Fruit fly (Drosophila melanogaster): ENCODE results near the gene Ir76a.
A peak's percentile ranks its signal among the peaks of the same experiment; 100 is the strongest.

Ir76a gene

DNA sequence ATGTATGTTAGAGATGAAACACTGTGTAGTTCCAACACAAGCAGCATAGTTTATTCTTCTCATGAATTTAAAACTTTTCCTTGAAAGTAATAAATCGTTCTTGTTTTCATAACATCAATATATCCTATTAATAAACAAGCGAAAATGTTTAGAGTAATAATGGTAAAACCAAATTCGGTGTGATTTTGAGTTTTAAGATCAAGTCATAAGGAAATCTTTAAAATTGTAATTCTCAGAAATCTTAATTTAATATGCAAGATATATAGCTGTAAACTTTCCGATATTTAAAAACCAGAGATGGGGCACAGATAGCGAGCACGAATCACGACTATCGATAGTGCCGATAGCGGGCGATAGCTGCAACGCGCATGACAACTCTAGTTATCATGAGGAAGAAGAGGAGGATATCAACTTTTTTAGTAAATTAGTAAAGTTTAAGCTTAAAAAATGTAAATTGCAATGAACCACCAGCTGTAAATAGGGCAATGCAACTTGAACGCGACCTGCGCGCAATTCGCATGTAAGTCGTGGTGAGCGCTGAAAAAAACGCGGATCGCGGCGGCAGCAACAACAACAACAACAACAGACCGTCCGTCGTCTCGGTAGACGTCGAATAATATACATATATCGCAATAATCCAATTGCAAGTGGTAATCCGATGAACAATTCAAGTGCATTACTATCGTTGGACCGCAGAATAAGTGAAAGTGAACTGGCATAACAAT is 18.9 kb downstream of the Ir76a start, which contains the start of the genes Fibp and Deaf1 (continued):
- TF ChIP-seq ato (GFP tag; IDR thresholded peaks at IDR 0.05; ENCODE audit: partially characterized antibody) (peak; percentile 95), CG16779 (GFP tag; IDR thresholded peaks at IDR 0.05) (no peak), dmrt99B (tag; optimal IDR thresholded peaks at IDR 0.05) (no peak), mld (GFP tag; IDR thresholded peaks at IDR 0.05; ENCODE audit: partially characterized antibody) (peak; percentile 97), CG13296 (GFP tag; optimal IDR thresholded peaks at IDR 0.05) (peak; percentile 42), sim (GFP tag; IDR thresholded peaks at IDR 0.05) (no peak), Oli (tag; optimal IDR thresholded peaks at IDR 0.05) (no peak), CG2712 (tag; optimal IDR thresholded peaks at IDR 0.05) (peak; percentile 81), dysf (GFP tag; IDR thresholded peaks at IDR 0.05) (peak; percentile 66; the same call in 2 of the 3 replicates), sens (GFP tag) (peak; percentile 94), vnd (GFP tag; IDR thresholded peaks at IDR 0.05; ENCODE audit: partially characterized antibody) (peak; percentile 99), az2 (GFP tag; optimal IDR thresholded peaks at IDR 0.05) (peak; percentile 77), CG17829 (tag; optimal IDR thresholded peaks at IDR 0.05) (peak; percentile 85), CG10543 (GFP tag; optimal IDR thresholded peaks at IDR 0.05) (peak; percentile 73), sd (tag; optimal IDR thresholded peaks at IDR 0.05) (peak; percentile 30), CG30403 (GFP tag; optimal IDR thresholded peaks at IDR 0.05) (peak; percentile 92), CG16813 (GFP tag; IDR thresholded peaks at IDR 0.05; ENCODE audit: partially characterized antibody) (peak; percentile 100), Camta (GFP tag; optimal IDR thresholded peaks at IDR 0.05) (peak; percentile 77), CG13775 (GFP tag; optimal IDR thresholded peaks at IDR 0.05) (peak; percentile 85), Ptx1 (GFP tag; IDR thresholded peaks at IDR 0.05) (peak; percentile 70), Xrp1 (GFP tag; IDR thresholded peaks at IDR 0.05) (peak; percentile 61; the same call in 1 of the 2 replicates), CG4707 (GFP tag; optimal IDR thresholded peaks at IDR 0.05) (no peak), CG7745 (tag; optimal IDR thresholded peaks at IDR 0.05) (no peak), Hmr (GFP tag; optimal IDR thresholded peaks at IDR 0.05) (peak; percentile 72), Dip3 (GFP tag; optimal IDR thresholded peaks at IDR 0.05) (peak; percentile 83), CG10147 (GFP tag; optimal IDR thresholded peaks at IDR 0.05) (peak; percentile 74), CG1602 (GFP tag; optimal IDR thresholded peaks at IDR 0.05) (peak; percentile 83), CG1603 (tag; optimal IDR thresholded peaks at IDR 0.05) (peak; percentile 43), CG8924 (tag; optimal IDR thresholded peaks at IDR 0.05) (peak; percentile 84), CG12942 (GFP tag; optimal IDR thresholded peaks at IDR 0.05) (peak; percentile 76), Blimp-1 (GFP tag; optimal IDR thresholded peaks at IDR 0.05) (peak; percentile 53), Bgb (GFP tag; IDR thresholded peaks at IDR 0.05; ENCODE audit: partially characterized antibody) (peak; percentile 99), gem (tag; optimal IDR thresholded peaks at IDR 0.05) (peak; percentile 85), nmo (GFP tag; optimal IDR thresholded peaks at IDR 0.05) (peak; percentile 89), CG43689 (GFP tag; IDR thresholded peaks at IDR 0.05) (no peak), HmgZ (tag; optimal IDR thresholded peaks at IDR 0.05) (peak; percentile 67), Elba2 (GFP tag; optimal IDR thresholded peaks at IDR 0.05) (peak; percentile 95), shn (GFP tag; optimal IDR thresholded peaks at IDR 0.05) (peak; percentile 86), gsb (GFP tag; IDR thresholded peaks at IDR 0.05) (no peak), CG9609 (GFP tag; optimal IDR thresholded peaks at IDR 0.05) (peak; percentile 84), CG1233 (GFP tag; optimal IDR thresholded peaks at IDR 0.05) (peak; percentile 72), dan (GFP tag; IDR thresholded peaks at IDR 0.05) (no peak), mam (GFP tag; optimal IDR thresholded peaks at IDR 0.05) (peak; percentile 90), Nf-YA (GFP tag; IDR thresholded peaks at IDR 0.05) (peak; percentile 18; the same call in 1 of the 2 replicates), chn (GFP tag; optimal IDR thresholded peaks at IDR 0.05) (peak; percentile 87), Bteb2 (GFP tag; optimal IDR thresholded peaks at IDR 0.05) (peak; percentile 89), chif (GFP tag; optimal IDR thresholded peaks at IDR 0.05) (peak; percentile 75 to 80), Atf-2 (GFP tag; optimal IDR thresholded peaks at IDR 0.05) (peak; percentile 85), trh (GFP tag; optimal IDR thresholded peaks at IDR 0.05) (peak; percentile 57)
